Worm (Caenorhabditis elegans): ENCODE data around the gene nmat-1.

DNA sequence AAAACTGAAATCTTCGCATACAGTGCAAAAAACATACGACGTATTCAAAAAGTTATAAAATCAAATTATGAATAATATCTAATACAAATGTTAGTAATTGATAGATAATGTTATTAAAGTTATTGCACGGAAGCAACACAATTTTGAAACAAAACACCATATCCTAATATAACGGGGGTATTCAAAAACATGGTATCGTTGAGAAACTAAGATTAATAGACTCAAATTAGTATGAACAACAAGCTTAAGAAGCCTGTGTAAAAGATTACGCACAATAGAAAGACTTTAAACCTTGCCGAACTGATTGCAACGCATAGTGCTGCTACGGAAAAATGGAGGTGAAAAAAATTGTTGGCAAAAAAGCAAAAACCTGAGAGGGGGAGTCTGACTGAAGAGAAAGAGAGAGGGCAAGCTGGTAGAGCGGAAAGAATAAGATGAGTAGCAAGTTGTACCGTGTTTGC, 12.3 kb downstream of the nmat-1 start, which contains the start of gene sma-5:
- no peak for TF ChIP-seq rnt-1 (tag; optimal IDR thresholded peaks at IDR 0.05)
- TF ChIP-seq nhr-11 (tag; optimal IDR thresholded peaks at IDR 0.05) = no peak
- TF ChIP-seq dve-1 (tag; optimal IDR thresholded peaks at IDR 0.05) = no peak
- peak; percentile 39 for TF ChIP-seq pax-1 (tag; optimal IDR thresholded peaks at IDR 0.05)
- no peak for TF ChIP-seq tbx-7 (tag; optimal IDR thresholded peaks at IDR 0.05)
- TF ChIP-seq ref-2 (tag; optimal IDR thresholded peaks at IDR 0.05) = no peak
- no peak for TF ChIP-seq lim-6 (tag; optimal IDR thresholded peaks at IDR 0.05)
- TF ChIP-seq pha-4 (tag; optimal IDR thresholded peaks at IDR 0.05) = no peak
